Worm (Caenorhabditis elegans) whole organism, L1 larva: ENCODE results near the gene T08D10.4.

ENCODE experiments used
- C04F5.9 ChIP-seq: sonication (generic microtip); optimal IDR thresholded peaks from 2 replicates; lab custom pipeline; 2016; ENCODE audit warnings: missing genetic modification characterization, missing compliant biosample characterization
- C16A3.4 ChIP-seq: fragments of 150-350 bp; optimal IDR thresholded peaks from 2 replicates; lab custom pipeline; 2014; ENCODE audit warnings: missing biosample characterization, missing genetic modification characterization
- Y116A8C.19 ChIP-seq: sonication (generic microtip); optimal IDR thresholded peaks from 2 replicates; lab custom pipeline; 2016; ENCODE audit warnings: missing compliant biosample characterization, missing genetic modification characterization, borderline replicate concordance
- aly-2 ChIP-seq: fragments of 150-350 bp; optimal IDR thresholded peaks from 2 replicates; lab custom pipeline; 2014; ENCODE audit warnings: missing biosample characterization, missing genetic modification characterization
- blmp-1 ChIP-seq: fragments of 150-350 bp; optimal IDR thresholded peaks from 2 replicates; lab custom pipeline; 2014; ENCODE audit warnings: missing biosample characterization, missing genetic modification characterization
- ceh-8 ChIP-seq: fragments of 200-800 bp; sonication (Bioruptor generic); optimal IDR thresholded peaks from 2 replicates; lab custom pipeline; 2018; ENCODE audit warnings: mild to moderate bottlenecking, missing genetic modification characterization, moderate library complexity, missing compliant biosample characterization
- ceh-82 ChIP-seq, 3 experiments: fragments of 150-350 bp in 1 of 3; sonication (generic microtip) in 2 of 3; optimal IDR thresholded peaks; 2 replicates each; lab custom pipeline; 2014 to 2017; ENCODE audit warnings: missing biosample characterization in 3 of 3, missing genetic modification characterization in 3 of 3
- ceh-90 ChIP-seq: sonication (generic microtip); optimal IDR thresholded peaks from 2 replicates; lab custom pipeline; 2016; ENCODE audit warnings: missing genetic modification characterization, missing compliant biosample characterization
- ces-1 ChIP-seq: fragments of 150-350 bp; optimal IDR thresholded peaks from 2 replicates; lab custom pipeline; 2014; ENCODE audit warnings: missing biosample characterization, missing genetic modification reagents, missing genetic modification characterization
- dpl-1 ChIP-seq, 3 experiments: fragments of 150-350 bp in 2 of 3; sonication (generic microtip) in 1 of 3; optimal IDR thresholded peaks; 2 replicates each; lab custom pipeline; 2014 to 2017; ENCODE audit warnings: missing biosample characterization in 3 of 3, missing genetic modification characterization in 3 of 3, missing genetic modification reagents in 3 of 3
- dsc-1 ChIP-seq: sonication (generic microtip); optimal IDR thresholded peaks from 2 replicates; lab custom pipeline; 2016; ENCODE audit warnings: mild to moderate bottlenecking, missing genetic modification characterization, missing compliant biosample characterization
- efl-1 ChIP-seq, 4 experiments: fragments of 150-350 bp; optimal IDR thresholded peaks in 3 of 4; peaks in 1 of 4; 1 replicate in 1 of 4; 2 replicates in 3 of 4; lab custom pipeline; 2014; ENCODE audit warnings: missing biosample characterization in 2 of 4, missing genetic modification characterization in 2 of 4, missing genetic modification reagents in 2 of 4
- egl-13 ChIP-seq: sonication (generic microtip); optimal IDR thresholded peaks from 2 replicates; lab custom pipeline; 2016; ENCODE audit warnings: missing genotype, missing genetic modification reagents, missing genetic modification characterization, missing compliant biosample characterization
- egl-27 ChIP-seq, 2 experiments: fragments of 150-350 bp in 1 of 2; sonication (generic microtip); optimal IDR thresholded peaks; 3 replicates each; lab custom pipeline; 2017 to 2018; ENCODE audit warnings: missing biosample characterization in 2 of 2, missing genetic modification characterization in 2 of 2, missing genetic modification reagents in 2 of 2
- elt-2 ChIP-seq: sonication (generic microtip); optimal IDR thresholded peaks from 2 replicates; lab custom pipeline; 2016; ENCODE audit warnings: missing genetic modification characterization, mild to moderate bottlenecking, inconsistent platforms, missing compliant biosample characterization, missing genetic modification reagents
- ets-5 ChIP-seq: fragments of 200-800 bp; sonication (Bioruptor generic); IDR thresholded peaks from 2 replicates; pipeline ENCODE4 v1.3.6; 2022; ENCODE audit warnings: missing genetic modification characterization, missing compliant biosample characterization
- fkh-8 ChIP-seq: sonication (generic microtip); optimal IDR thresholded peaks from 2 replicates; lab custom pipeline; 2016; ENCODE audit warnings: mild to moderate bottlenecking, missing genetic modification characterization, missing compliant biosample characterization
- fos-1 ChIP-seq: fragments of 150-350 bp; optimal IDR thresholded peaks from 2 replicates; lab custom pipeline; 2014; ENCODE audit warnings: missing biosample characterization, missing genetic modification characterization
- grh-1 ChIP-seq: fragments of 200-800 bp; sonication (Bioruptor generic); IDR thresholded peaks from 2 replicates; pipeline ENCODE4 v1.3.6; 2022; ENCODE audit warnings: missing genetic modification reagents, missing genetic modification characterization, missing compliant biosample characterization
- hlh-4 ChIP-seq: sonication (generic microtip); optimal IDR thresholded peaks from 2 replicates; lab custom pipeline; 2016; ENCODE audit warnings: mild to moderate bottlenecking, missing genetic modification characterization, missing compliant biosample characterization
- isw-1 ChIP-seq: fragments of 200-800 bp; sonication (Bioruptor generic); IDR thresholded peaks from 2 replicates; pipeline ENCODE4 v1.3.6; 2022; ENCODE audit warnings: missing genetic modification characterization, missing compliant biosample characterization
- jun-1 ChIP-seq: fragments of 150-350 bp; optimal IDR thresholded peaks from 2 replicates; lab custom pipeline; 2014; ENCODE audit warnings: missing biosample characterization, missing genetic modification reagents, missing genetic modification characterization
- lin-35 ChIP-seq, 2 experiments: fragments of 150-350 bp; optimal IDR thresholded peaks; 2 replicates each; lab custom pipeline; 2014; ENCODE audit warnings: missing biosample characterization in 2 of 2, missing genetic modification characterization in 2 of 2, missing genetic modification reagents in 2 of 2
- lsy-2 ChIP-seq, 2 experiments: fragments of 150-350 bp; optimal IDR thresholded peaks; 2 replicates each; lab custom pipeline; 2014; ENCODE audit warnings: missing biosample characterization in 2 of 2, missing genetic modification characterization in 2 of 2
- mep-1 ChIP-seq: fragments of 150-350 bp; optimal IDR thresholded peaks from 2 replicates; lab custom pipeline; 2014; ENCODE audit warnings: missing biosample characterization, missing genetic modification characterization
- nhr-12 ChIP-seq: sonication (generic microtip); optimal IDR thresholded peaks from 2 replicates; lab custom pipeline; 2017; ENCODE audit warnings: missing biosample characterization, missing genetic modification characterization
- nhr-47 ChIP-seq: sonication (generic microtip); optimal IDR thresholded peaks from 2 replicates; lab custom pipeline; 2016; ENCODE audit warnings: mild to moderate bottlenecking, missing genetic modification characterization, moderate library complexity, missing compliant biosample characterization
- nhr-77 ChIP-seq: fragments of 150-350 bp; optimal IDR thresholded peaks from 2 replicates; lab custom pipeline; 2014; ENCODE audit warnings: missing biosample characterization, missing genetic modification characterization
- nhr-84 ChIP-seq: sonication (generic microtip); optimal IDR thresholded peaks from 2 replicates; lab custom pipeline; 2017; ENCODE audit warnings: missing biosample characterization, missing genetic modification characterization
- nhr-85 ChIP-seq: sonication (generic microtip); peaks from one replicate; lab custom pipeline; 2016; ENCODE audit warnings: missing genetic modification characterization, inconsistent platforms, missing compliant biosample characterization
- nhr-90 ChIP-seq: sonication (generic microtip); optimal IDR thresholded peaks from 2 replicates; lab custom pipeline; 2016; ENCODE audit warnings: mild to moderate bottlenecking, missing genetic modification characterization, missing compliant biosample characterization; ENCODE audit not compliant: poor library complexity
- pag-3 ChIP-seq: sonication (generic microtip); optimal IDR thresholded peaks from 2 replicates; lab custom pipeline; 2017; ENCODE audit warnings: missing genetic modification characterization, mild to moderate bottlenecking, missing compliant biosample characterization, antibody characterized with exemption, borderline replicate concordance; ENCODE audit not compliant: insufficient read depth
- pax-3 ChIP-seq: fragments of 200-800 bp; sonication (Bioruptor generic); optimal IDR thresholded peaks from 2 replicates; lab custom pipeline; 2018; ENCODE audit warnings: mild to moderate bottlenecking, missing genetic modification characterization, moderate library complexity, missing compliant biosample characterization
- pqm-1 ChIP-seq: sonication (generic microtip); optimal IDR thresholded peaks from 3 replicates; lab custom pipeline; 2017; ENCODE audit warnings: missing biosample characterization, missing genetic modification characterization
- rnt-1 ChIP-seq: sonication (generic microtip); optimal IDR thresholded peaks from 2 replicates; lab custom pipeline; 2016; ENCODE audit warnings: mild to moderate bottlenecking, missing genetic modification characterization, moderate library complexity, missing compliant biosample characterization
- snpc-4 ChIP-seq: fragments of 150-350 bp; optimal IDR thresholded peaks from 2 replicates; lab custom pipeline; 2014; ENCODE audit warnings: missing biosample characterization, missing genetic modification characterization
- snu-23 ChIP-seq: sonication (generic microtip); optimal IDR thresholded peaks from 2 replicates; lab custom pipeline; 2016; ENCODE audit warnings: missing genetic modification characterization, missing compliant biosample characterization
- sox-4 ChIP-seq: sonication (generic microtip); optimal IDR thresholded peaks from 2 replicates; lab custom pipeline; 2016; ENCODE audit warnings: missing genetic modification characterization, missing compliant biosample characterization
- swsn-7 ChIP-seq: sonication (generic microtip); optimal IDR thresholded peaks from 2 replicates; lab custom pipeline; 2016; ENCODE audit warnings: missing genetic modification characterization, missing compliant biosample characterization
- unc-130 ChIP-seq: fragments of 150-350 bp; optimal IDR thresholded peaks from 2 replicates; lab custom pipeline; 2017; ENCODE audit warnings: missing biosample characterization, missing genetic modification characterization, inconsistent platforms
- unc-86 ChIP-seq: sonication (generic microtip); optimal IDR thresholded peaks from 2 replicates; lab custom pipeline; 2016; ENCODE audit warnings: missing genetic modification characterization, missing compliant biosample characterization
- vab-15 ChIP-seq: sonication (generic microtip); optimal IDR thresholded peaks from 2 replicates; lab custom pipeline; 2017; ENCODE audit warnings: missing genotype, mild to moderate bottlenecking, missing genetic modification characterization, missing compliant biosample characterization
- ztf-11 ChIP-seq, 2 experiments: sonication (generic microtip); optimal IDR thresholded peaks; 2 replicates each; lab custom pipeline; 2016 to 2017; ENCODE audit warnings: missing genetic modification characterization in 2 of 2, missing biosample characterization in 1 of 2, missing compliant biosample characterization in 1 of 2

T08D10.4 gene

ce11 chrX:11987900-11988364 is 34.8 kb upstream of the T08D10.4 start, which contains the start of gene C49F5.6:
Gene C49F5.6, plus strand, starts transcription at chrX:11988314.
- TF ChIP-seq dpl-1 (GFP tag; optimal IDR thresholded peaks at IDR 0.05; lab: Kevin White, UChicago), result peak in 1 of 3 experiments; percentile 41
- TF ChIP-seq nhr-12 (tag; lab: Kevin White, UChicago), result no peak
- TF ChIP-seq ceh-82 (tag; optimal IDR thresholded peaks at IDR 0.05; lab: Kevin White, UChicago), result no peak
- TF ChIP-seq ets-5 (GFP tag; lab: Robert Waterston, UW), result no peak
- no peak for TF ChIP-seq ztf-11 (tag; optimal IDR thresholded peaks at IDR 0.05; lab: Kevin White, UChicago)
- peak; percentile 47 for TF ChIP-seq dsc-1 (tag; lab: Kevin White, UChicago)
- no peak for TF ChIP-seq elt-2 (tag; lab: Kevin White, UChicago)
- no peak for TF ChIP-seq Y116A8C.19 (tag; lab: Kevin White, UChicago)
- peak; percentile 15 for TF ChIP-seq rnt-1 (tag; lab: Kevin White, UChicago)
- peak; percentile 37 to 56 for TF ChIP-seq efl-1 (optimal IDR thresholded peaks at IDR 0.05; lab: Kevin White, UChicago)
- peak; percentile 28 to 33 for TF ChIP-seq efl-1 (GFP tag; optimal IDR thresholded peaks at IDR 0.05 in 1 of 2; lab: Kevin White, UChicago)
- no peak for TF ChIP-seq unc-86 (tag; lab: Kevin White, UChicago)
- no peak for TF ChIP-seq pax-3

DNA sequence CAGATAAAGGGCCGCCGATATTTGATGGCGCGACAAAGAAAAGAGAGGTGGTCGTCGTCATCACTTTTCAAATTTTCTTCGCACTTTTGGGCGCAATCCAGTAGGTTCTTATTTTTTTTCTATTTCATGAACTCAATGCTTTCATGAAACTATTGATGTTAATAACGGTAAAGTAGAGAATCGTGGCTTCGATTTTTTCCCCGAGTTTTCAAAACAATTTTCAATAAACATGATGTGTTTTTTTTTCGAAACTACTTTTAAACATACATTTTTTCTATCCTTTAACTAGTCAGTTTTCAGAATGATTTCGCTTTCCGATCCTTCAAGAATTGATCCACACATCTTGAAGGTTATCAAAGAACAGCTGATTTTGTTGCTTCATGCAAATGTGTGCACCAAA is 32.8 kb upstream of the T08D10.4 start, which contains the start of gene C49F5.5:
TSS of gene C49F5.5 (plus strand) at position 301 of the 400 bp plus-strand sequence.
- TF ChIP-seq ztf-11 (tag; optimal IDR thresholded peaks at IDR 0.05; lab: Kevin White, UChicago) (no peak), Y116A8C.19 (tag; lab: Kevin White, UChicago) (no peak), mep-1 (tag; lab: Kevin White, UChicago) (no peak), lin-35 (GFP tag; optimal IDR thresholded peaks at IDR 0.05; lab: Kevin White, UChicago) (no peak), unc-130 (tag; lab: Kevin White, UChicago) (no peak)

DNA sequence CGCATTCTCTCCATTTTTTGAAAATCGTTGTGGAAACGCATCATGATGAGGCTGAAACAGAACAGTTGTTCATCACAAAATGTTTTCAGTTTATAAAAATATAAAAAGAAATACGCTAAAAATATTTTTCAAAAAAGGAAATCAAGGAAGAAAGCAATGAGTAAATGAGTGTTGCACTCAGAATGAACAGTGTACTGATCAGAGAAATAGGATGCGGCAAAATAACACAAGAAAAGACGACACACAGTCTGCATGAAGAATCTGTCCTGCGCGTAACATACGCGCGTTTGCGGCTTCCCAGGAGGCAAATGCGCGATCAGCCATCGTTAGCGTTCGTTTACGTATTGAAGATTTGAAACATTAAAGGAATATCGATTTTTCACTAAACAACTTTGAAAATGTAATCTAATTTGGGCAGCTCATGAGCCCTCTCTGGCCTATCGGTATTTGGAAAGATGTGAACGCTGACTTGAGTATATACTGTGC is 30.5 kb upstream of the T08D10.4 start, which contains the start of gene C49F5.3:
TSS of gene C49F5.3 (minus strand) at position 51 of the 486 bp plus-strand sequence.
- TF ChIP-seq dsc-1 (tag; lab: Kevin White, UChicago), result no peak
- no peak for TF ChIP-seq ces-1 (GFP tag; lab: Kevin White, UChicago)
- no peak for TF ChIP-seq nhr-84
- no peak for TF ChIP-seq C04F5.9 (tag; lab: Kevin White, UChicago)
- TF ChIP-seq unc-130 (tag; lab: Kevin White, UChicago), result no peak
- TF ChIP-seq C16A3.4 (tag; lab: Kevin White, UChicago), result no peak
- no peak for TF ChIP-seq fos-1
- no peak for TF ChIP-seq ceh-8
- TF ChIP-seq Y116A8C.19 (tag; lab: Kevin White, UChicago), result no peak
- TF ChIP-seq egl-13, result no peak
- TF ChIP-seq pax-3, result no peak
- TF ChIP-seq ztf-11 (tag; optimal IDR thresholded peaks at IDR 0.05; lab: Kevin White, UChicago), result no peak
- TF ChIP-seq pqm-1, result no peak

ce11 chrX:11982065-11982464 is 28.9 kb upstream of the T08D10.4 start, which contains the start of gene nhr-167:
Gene nhr-167, minus strand, starts transcription at chrX:11982085.
- TF ChIP-seq pag-3 (tag; lab: Kevin White, UChicago) (no peak), nhr-90 (tag; lab: Kevin White, UChicago) (no peak), nhr-77 (tag; lab: Kevin White, UChicago) (no peak), efl-1 (optimal IDR thresholded peaks at IDR 0.05; lab: Kevin White, UChicago) (no peak), efl-1 (GFP tag; optimal IDR thresholded peaks at IDR 0.05 in 1 of 2; lab: Kevin White, UChicago) (peak in 1 of 2 experiments; percentile 77), fkh-8 (tag; lab: Kevin White, UChicago) (peak; percentile 81), lsy-2 (tag; optimal IDR thresholded peaks at IDR 0.05; lab: Kevin White, UChicago) (no peak), hlh-4 (tag; lab: Kevin White, UChicago) (no peak), sox-4 (peak; percentile 15), swsn-7 (tag; lab: Kevin White, UChicago) (peak; percentile 0), pax-3 (peak; percentile 8), jun-1 (tag; lab: Kevin White, UChicago) (no peak), grh-1 (GFP tag; lab: Robert Waterston, UW) (no peak), egl-27 (tag; optimal IDR thresholded peaks at IDR 0.05; lab: Kevin White, UChicago) (no peak), ceh-8 (no peak), dsc-1 (tag; lab: Kevin White, UChicago) (peak; percentile 76), vab-15 (no peak), blmp-1 (tag; lab: Kevin White, UChicago) (no peak), snpc-4 (no peak), snu-23 (GFP tag; lab: Kevin White, UChicago) (no peak), ceh-90 (tag; lab: Kevin White, UChicago) (no peak), aly-2 (tag; lab: Kevin White, UChicago) (no peak), isw-1 (no peak), nhr-85 (tag; lab: Kevin White, UChicago) (no peak), nhr-47 (tag; lab: Kevin White, UChicago) (no peak), Y116A8C.19 (tag; lab: Kevin White, UChicago) (no peak)
